Worm (Caenorhabditis elegans) whole organism, L1 larva: ENCODE measurements around the gene clec-251.
"Not testable (repeated sequence)": the region's sequence is repeated elsewhere in the genome, so short reads cannot be mapped to it uniquely, and the experiment has no call there.

ENCODE experiments used
- F16B12.6 ChIP-seq: fragments of 150-350 bp; optimal IDR thresholded peaks from 2 replicates; lab custom pipeline; 2014; ENCODE audit warnings: missing biosample characterization, missing genetic modification characterization
- alr-1 ChIP-seq: fragments of 200-800 bp; sonication (Bioruptor generic); optimal IDR thresholded peaks from 2 replicates; lab custom pipeline; 2018; ENCODE audit warnings: borderline replicate concordance, mild to moderate bottlenecking, missing genetic modification characterization, missing compliant biosample characterization
- ama-1 ChIP-seq: fragments of 150-350 bp; optimal IDR thresholded peaks from 2 replicates; lab custom pipeline; 2014
- blmp-1 ChIP-seq: fragments of 150-350 bp; optimal IDR thresholded peaks from 2 replicates; lab custom pipeline; 2014; ENCODE audit warnings: missing biosample characterization, missing genetic modification characterization
- ceh-63 ChIP-seq: fragments of 200-800 bp; sonication (Bioruptor generic); optimal IDR thresholded peaks from 2 replicates; lab custom pipeline; 2018; ENCODE audit warnings: mild to moderate bottlenecking, missing genetic modification characterization, missing compliant biosample characterization
- dsc-1 ChIP-seq: sonication (generic microtip); optimal IDR thresholded peaks from 2 replicates; lab custom pipeline; 2016; ENCODE audit warnings: mild to moderate bottlenecking, missing genetic modification characterization, missing compliant biosample characterization
- egl-13 ChIP-seq: sonication (generic microtip); optimal IDR thresholded peaks from 2 replicates; lab custom pipeline; 2016; ENCODE audit warnings: missing genotype, missing genetic modification reagents, missing genetic modification characterization, missing compliant biosample characterization
- elt-3 ChIP-seq, 6 experiments: fragments of 150-350 bp in 1 of 6; sonication (generic microtip); optimal IDR thresholded peaks; 2 replicates each; lab custom pipeline; 2017 to 2018; ENCODE audit warnings: missing biosample characterization in 6 of 6, missing genetic modification characterization in 6 of 6, inconsistent platforms in 1 of 6
- fkh-10 ChIP-seq: sonication (generic microtip); optimal IDR thresholded peaks from 2 replicates; lab custom pipeline; 2017; ENCODE audit warnings: missing biosample characterization, missing genetic modification reagents, missing genetic modification characterization
- fos-1 ChIP-seq: fragments of 150-350 bp; optimal IDR thresholded peaks from 2 replicates; lab custom pipeline; 2014; ENCODE audit warnings: missing biosample characterization, missing genetic modification characterization
- grh-1 ChIP-seq: fragments of 200-800 bp; sonication (Bioruptor generic); IDR thresholded peaks from 2 replicates; pipeline ENCODE4 v1.3.6; 2022; ENCODE audit warnings: missing genetic modification reagents, missing genetic modification characterization, missing compliant biosample characterization
- lin-13 ChIP-seq: fragments of 150-350 bp; optimal IDR thresholded peaks from 2 replicates; lab custom pipeline; 2014; ENCODE audit warnings: missing biosample characterization, missing genetic modification reagents, missing genetic modification characterization
- lin-15B ChIP-seq: fragments of 150-350 bp; sonication (generic microtip); optimal IDR thresholded peaks from 3 replicates; lab custom pipeline; 2014; ENCODE audit warnings: missing biosample characterization, missing genetic modification characterization
- lin-35 ChIP-seq, 2 experiments: fragments of 150-350 bp; optimal IDR thresholded peaks; 2 replicates each; lab custom pipeline; 2014; ENCODE audit warnings: missing biosample characterization in 2 of 2, missing genetic modification characterization in 2 of 2, missing genetic modification reagents in 2 of 2
- lir-3 ChIP-seq: sonication (generic microtip); optimal IDR thresholded peaks from 2 replicates; lab custom pipeline; 2016; ENCODE audit warnings: mild to moderate bottlenecking, missing genetic modification characterization, moderate library complexity, missing compliant biosample characterization; ENCODE audit not compliant: poor library complexity
- lsy-2 ChIP-seq, 2 experiments: fragments of 150-350 bp; optimal IDR thresholded peaks; 2 replicates each; lab custom pipeline; 2014; ENCODE audit warnings: missing biosample characterization in 2 of 2, missing genetic modification characterization in 2 of 2
- mab-9 ChIP-seq: fragments of 200-800 bp; sonication (Bioruptor generic); IDR thresholded peaks from 2 replicates; pipeline ENCODE4 v1.3.6; 2022; ENCODE audit warnings: missing genetic modification reagents, missing genetic modification characterization, missing compliant biosample characterization
- mef-2 ChIP-seq: fragments of 150-350 bp; optimal IDR thresholded peaks from 2 replicates; lab custom pipeline; 2014; ENCODE audit warnings: missing biosample characterization, missing genetic modification characterization
- nhr-11 ChIP-seq: fragments of 150-350 bp; optimal IDR thresholded peaks from 2 replicates; lab custom pipeline; 2014; ENCODE audit warnings: missing biosample characterization, missing genetic modification characterization
- nhr-12 ChIP-seq: sonication (generic microtip); optimal IDR thresholded peaks from 2 replicates; lab custom pipeline; 2017; ENCODE audit warnings: missing biosample characterization, missing genetic modification characterization
- nhr-28 ChIP-seq: fragments of 150-350 bp; optimal IDR thresholded peaks from 2 replicates; lab custom pipeline; 2014; ENCODE audit warnings: missing biosample characterization, missing genetic modification characterization
- nhr-76 ChIP-seq: sonication (generic microtip); optimal IDR thresholded peaks from 2 replicates; lab custom pipeline; 2017; ENCODE audit warnings: missing biosample characterization, missing genetic modification characterization
- nhr-90 ChIP-seq: sonication (generic microtip); optimal IDR thresholded peaks from 2 replicates; lab custom pipeline; 2016; ENCODE audit warnings: mild to moderate bottlenecking, missing genetic modification characterization, missing compliant biosample characterization; ENCODE audit not compliant: poor library complexity
- pag-3 ChIP-seq: sonication (generic microtip); optimal IDR thresholded peaks from 2 replicates; lab custom pipeline; 2017; ENCODE audit warnings: missing genetic modification characterization, mild to moderate bottlenecking, missing compliant biosample characterization, antibody characterized with exemption, borderline replicate concordance; ENCODE audit not compliant: insufficient read depth
- rnt-1 ChIP-seq: sonication (generic microtip); optimal IDR thresholded peaks from 2 replicates; lab custom pipeline; 2016; ENCODE audit warnings: mild to moderate bottlenecking, missing genetic modification characterization, moderate library complexity, missing compliant biosample characterization
- skn-1 ChIP-seq: fragments of 150-350 bp; optimal IDR thresholded peaks from 2 replicates; lab custom pipeline; 2014; ENCODE audit warnings: missing biosample characterization, missing genetic modification characterization
- sptf-1 ChIP-seq: fragments of 150-350 bp; optimal IDR thresholded peaks from 2 replicates; lab custom pipeline; 2014; ENCODE audit warnings: missing biosample characterization, missing genetic modification characterization
- sup-37 ChIP-seq: fragments of 200-800 bp; sonication (Bioruptor generic); optimal IDR thresholded peaks from 2 replicates; lab custom pipeline; 2018; ENCODE audit warnings: mild to moderate bottlenecking, missing genetic modification characterization, missing compliant biosample characterization
- tbx-2 ChIP-seq: sonication (generic microtip); optimal IDR thresholded peaks from 2 replicates; lab custom pipeline; 2016; ENCODE audit warnings: missing genetic modification characterization, missing compliant biosample characterization
- tlp-1 ChIP-seq: fragments of 150-350 bp; optimal IDR thresholded peaks from 2 replicates; lab custom pipeline; 2014; ENCODE audit warnings: missing biosample characterization, missing genetic modification characterization
- unc-130 ChIP-seq: fragments of 150-350 bp; optimal IDR thresholded peaks from 2 replicates; lab custom pipeline; 2017; ENCODE audit warnings: missing biosample characterization, missing genetic modification characterization, inconsistent platforms
- unc-98 ChIP-seq: fragments of 200-800 bp; sonication (Bioruptor generic); IDR thresholded peaks from 2 replicates; pipeline ENCODE4 v1.3.6; 2022; ENCODE audit warnings: missing genetic modification characterization, missing compliant biosample characterization
- vab-15 ChIP-seq: sonication (generic microtip); optimal IDR thresholded peaks from 2 replicates; lab custom pipeline; 2017; ENCODE audit warnings: missing genotype, mild to moderate bottlenecking, missing genetic modification characterization, missing compliant biosample characterization
- xbp-1 ChIP-seq: sonication (generic microtip); optimal IDR thresholded peaks from 2 replicates; lab custom pipeline; 2016; ENCODE audit warnings: missing genetic modification characterization, missing compliant biosample characterization
- zag-1 ChIP-seq: fragments of 150-350 bp; optimal IDR thresholded peaks from 2 replicates; lab custom pipeline; 2014; ENCODE audit warnings: missing biosample characterization, missing genetic modification characterization
- ztf-11 ChIP-seq, 2 experiments: sonication (generic microtip); optimal IDR thresholded peaks; 2 replicates each; lab custom pipeline; 2016 to 2017; ENCODE audit warnings: missing genetic modification characterization in 2 of 2, missing biosample characterization in 1 of 2, missing compliant biosample characterization in 1 of 2
- ztf-4 ChIP-seq: fragments of 150-350 bp; optimal IDR thresholded peaks from 2 replicates; lab custom pipeline; 2014; ENCODE audit warnings: missing biosample characterization, missing genetic modification characterization

clec-251 gene

DNA sequence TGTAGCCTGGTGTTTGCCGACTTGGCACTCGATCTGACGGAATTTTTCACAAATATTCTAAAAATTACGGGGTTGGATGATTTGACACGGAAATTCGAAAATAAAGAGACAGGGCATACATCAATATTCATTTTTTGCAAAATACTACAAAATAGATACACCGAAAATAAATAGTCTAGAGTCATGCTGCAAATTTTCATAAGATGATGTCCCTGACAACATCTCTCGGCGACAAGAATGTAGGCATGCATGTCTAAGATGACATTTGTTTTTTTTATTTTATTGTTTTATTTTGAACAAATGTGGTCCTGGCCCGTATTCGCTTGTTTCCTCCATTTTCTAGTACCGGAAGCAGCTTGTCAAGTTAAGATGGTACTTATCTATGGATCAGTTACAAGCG is 24.6 kb upstream of the clec-251 start, which contains the start of gene clec-256:
Gene clec-256 (plus strand): TSS at position 301 of the 400 bp plus-strand sequence.
- TF ChIP-seq dsc-1 (tag; lab: Kevin White, UChicago) (no peak), skn-1 (no peak), xbp-1 (tag; lab: Kevin White, UChicago) (no peak), nhr-28 (tag; lab: Kevin White, UChicago) (no peak), nhr-11 (tag; lab: Kevin White, UChicago) (no peak), sup-37 (GFP tag; lab: Kevin White, UChicago) (no peak), fkh-10 (GFP tag; lab: Kevin White, UChicago) (no peak), mef-2 (tag; lab: Kevin White, UChicago) (no peak), nhr-90 (tag; lab: Kevin White, UChicago) (no peak), alr-1 (no peak), sptf-1 (tag; lab: Kevin White, UChicago) (no peak), egl-13 (tag; lab: Kevin White, UChicago) (no peak), lin-13 (GFP tag; lab: Kevin White, UChicago) (no peak), nhr-76 (tag; lab: Kevin White, UChicago) (no peak), tbx-2 (tag; lab: Kevin White, UChicago) (no peak), blmp-1 (tag; lab: Kevin White, UChicago) (no peak), nhr-12 (no peak), unc-98 (GFP tag; lab: Robert Waterston, UW) (no peak), ztf-11 (tag; optimal IDR thresholded peaks at IDR 0.05; lab: Kevin White, UChicago) (no peak), rnt-1 (tag; lab: Kevin White, UChicago) (no peak)
- TF ChIP-seq, all 84 proteins: peak for 0

DNA sequence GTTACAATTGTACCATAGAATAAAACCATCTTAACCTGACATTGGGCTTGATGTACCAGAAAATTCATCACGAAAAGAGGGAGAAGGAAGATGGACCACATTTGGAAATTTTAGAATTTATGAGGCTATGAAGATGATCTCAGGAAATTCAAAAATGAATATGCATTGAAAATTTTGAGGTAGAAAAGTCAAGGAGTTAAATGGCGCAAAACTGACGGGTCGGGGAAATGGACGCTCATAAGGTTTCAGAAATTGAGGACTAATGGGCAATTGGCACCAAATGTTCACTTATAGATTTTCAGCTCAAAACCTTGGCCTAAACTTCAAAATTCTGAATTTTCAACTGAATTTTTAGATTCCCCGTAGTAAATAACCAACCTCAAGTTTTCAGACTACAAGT is 23.8 kb upstream of the clec-251 start, which contains the start of gene clec-255:
Gene clec-255 (minus strand): TSS at position 101 of the 400 bp plus-strand sequence.
- TF ChIP-seq dsc-1 (tag; lab: Kevin White, UChicago): no peak
- no peak for TF ChIP-seq alr-1
- TF ChIP-seq rnt-1 (tag; lab: Kevin White, UChicago): no peak
- no peak for TF ChIP-seq nhr-90 (tag; lab: Kevin White, UChicago)
- no peak for TF ChIP-seq mab-9 (GFP tag; lab: Robert Waterston, UW)
- no peak for TF ChIP-seq tbx-2 (tag; lab: Kevin White, UChicago)
- no peak for TF ChIP-seq elt-3 (tag; optimal IDR thresholded peaks at IDR 0.05; lab: Kevin White, UChicago)
- TF ChIP-seq nhr-11 (tag; lab: Kevin White, UChicago): no peak
- TF ChIP-seq skn-1: no peak
- TF ChIP-seq grh-1 (GFP tag; lab: Robert Waterston, UW): no peak
- no peak for TF ChIP-seq zag-1 (tag; lab: Kevin White, UChicago)
- no peak for TF ChIP-seq fos-1 (tag; lab: Kevin White, UChicago)
- TF ChIP-seq lin-15B (tag; lab: Kevin White, UChicago): no peak
- no peak for TF ChIP-seq lin-35 (GFP tag; optimal IDR thresholded peaks at IDR 0.05; lab: Kevin White, UChicago)
- TF ChIP-seq mef-2 (tag; lab: Kevin White, UChicago): no peak
- no peak for TF ChIP-seq sptf-1 (tag; lab: Kevin White, UChicago)
- no peak for TF ChIP-seq ztf-4 (tag; lab: Kevin White, UChicago)
- no peak for TF ChIP-seq lsy-2 (tag; optimal IDR thresholded peaks at IDR 0.05; lab: Kevin White, UChicago)
- TF ChIP-seq pag-3 (tag; lab: Kevin White, UChicago): no peak

DNA sequence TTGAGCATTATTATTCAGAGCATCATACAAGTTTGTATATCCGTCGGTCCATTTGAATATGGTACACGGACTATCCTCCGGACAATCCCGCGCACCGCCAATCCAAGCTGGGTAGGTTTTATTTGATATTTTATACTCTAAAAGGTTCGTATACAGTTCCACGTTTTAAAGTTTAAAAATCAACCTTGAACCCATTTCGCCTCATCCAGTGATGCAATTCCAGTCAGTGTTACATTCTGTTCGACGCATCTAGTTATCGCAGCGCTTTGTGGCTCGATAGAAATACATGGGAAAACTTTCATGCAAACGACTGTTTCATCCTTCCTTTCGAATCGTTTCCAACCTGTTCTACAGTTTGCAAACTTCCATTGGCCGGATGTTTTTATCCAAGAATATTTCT is 23.1 kb upstream of the clec-251 start:
- TF ChIP-seq ama-1 (lab: Kevin White, UChicago) (no peak), lir-3 (no peak), vab-15 (tag; lab: Kevin White, UChicago) (no peak), unc-130 (no peak)

ce11 chrV:18762044-18762443 is 15.3 kb upstream of the clec-251 start, which contains the start of gene F11D11.22:
Gene F11D11.22 (plus strand): TSS chrV:18762344.
- not testable (repeated sequence) for TF ChIP-seq tlp-1 (tag; lab: Kevin White, UChicago); F16B12.6 (tag; lab: Kevin White, UChicago); ceh-63 (GFP tag; lab: Kevin White, UChicago)
